Worm (Caenorhabditis elegans): Measurements from ENCODE around the gene Y37D8A.8.

Y37D8A.8 gene

DNA sequence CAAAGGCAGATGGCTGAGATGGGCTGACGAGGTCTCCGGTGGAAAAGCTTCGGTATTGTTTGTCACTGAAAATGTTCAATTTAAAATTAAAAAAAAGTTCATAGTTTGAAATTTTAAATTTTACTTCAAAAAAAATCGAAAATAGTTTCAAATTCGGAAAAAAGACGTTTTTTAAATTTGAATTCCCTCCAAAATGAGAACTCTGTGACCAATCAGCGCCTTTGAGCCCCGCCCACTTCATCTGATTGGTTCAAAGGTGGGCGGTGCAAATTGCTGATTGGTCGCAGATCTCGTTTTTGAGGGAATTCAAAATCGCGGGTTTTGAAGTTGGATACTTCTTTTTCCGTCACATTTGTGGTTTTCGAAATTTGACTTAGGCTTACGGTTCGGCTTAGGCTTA is 26.4 kb upstream of the Y37D8A.8 start:
- TF ChIP-seq T22C8.4 (GFP tag; IDR thresholded peaks at IDR 0.05) (no peak), ztf-23 (GFP tag; IDR thresholded peaks at IDR 0.05) (no peak), med-1 (GFP tag; optimal IDR thresholded peaks at IDR 0.05; ENCODE audit: insufficient read depth) (no peak), cog-1 (tag; optimal IDR thresholded peaks at IDR 0.05) (no peak), klf-2 (GFP tag; conservative IDR thresholded peaks at IDR 0.05) (no peak), flt-1 (GFP tag; IDR thresholded peaks at IDR 0.05) (no peak), tab-1 (GFP tag; IDR thresholded peaks at IDR 0.05) (no peak), ztf-29 (GFP tag; IDR thresholded peaks at IDR 0.05) (no peak), ref-1 (GFP tag; conservative IDR thresholded peaks at IDR 0.05) (no peak)

DNA sequence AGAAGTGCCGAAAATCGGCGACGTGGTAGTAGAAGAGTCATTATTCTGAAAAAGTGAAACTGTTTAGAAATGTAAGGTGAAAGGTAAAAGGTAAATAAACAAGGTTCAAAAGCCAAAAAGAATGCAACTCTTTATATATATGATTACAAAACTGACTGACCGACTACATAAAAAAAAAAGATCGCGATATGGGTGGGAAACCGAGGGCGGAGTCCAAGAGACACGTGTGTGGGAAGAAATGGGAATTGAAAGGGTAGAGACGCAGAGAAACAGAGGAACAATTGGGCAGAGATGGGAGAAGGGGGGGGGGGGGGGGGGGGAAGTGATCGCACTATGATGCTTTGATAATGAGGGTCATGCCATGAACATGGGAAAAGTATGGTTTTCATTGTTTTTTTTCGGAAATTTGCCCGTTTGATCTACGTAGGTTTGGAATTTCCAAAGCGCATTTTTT is 25.8 kb upstream of the Y37D8A.8 start, which contains the start of gene Y37D8A.4:
Gene Y37D8A.4, minus strand, starts transcription at position 51 of the 454 bp plus-strand sequence.
- TF ChIP-seq ref-1 (GFP tag; conservative IDR thresholded peaks at IDR 0.05) (no peak), med-1 (GFP tag; optimal IDR thresholded peaks at IDR 0.05; ENCODE audit: insufficient read depth) (no peak), T22C8.4 (GFP tag; IDR thresholded peaks at IDR 0.05) (no peak), ztf-29 (GFP tag; IDR thresholded peaks at IDR 0.05) (no peak), tab-1 (GFP tag; IDR thresholded peaks at IDR 0.05) (no peak), ztf-23 (GFP tag; IDR thresholded peaks at IDR 0.05) (no peak), cog-1 (tag; optimal IDR thresholded peaks at IDR 0.05) (no peak), flt-1 (GFP tag; IDR thresholded peaks at IDR 0.05) (no peak), klf-2 (GFP tag; conservative IDR thresholded peaks at IDR 0.05) (no peak)

DNA sequence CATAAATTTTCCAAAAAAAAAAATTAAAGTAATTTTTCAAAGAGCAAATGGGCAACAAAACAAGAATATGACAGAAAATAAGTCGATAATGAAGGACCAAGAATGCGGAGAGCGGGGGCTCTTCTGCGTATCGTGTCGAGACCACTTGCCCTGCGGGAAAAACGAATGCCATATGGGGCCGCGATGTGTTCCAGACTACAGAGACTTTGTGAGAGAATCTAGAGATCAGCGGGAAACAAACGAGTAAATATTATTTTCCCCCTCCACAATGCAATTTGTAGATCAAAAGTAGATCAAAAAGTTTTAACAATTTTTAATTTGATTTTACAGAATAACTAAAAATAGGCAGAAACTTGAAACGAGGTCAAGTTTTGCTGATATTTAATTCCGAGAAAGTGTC is 24.5 kb upstream of the Y37D8A.8 start:
- no peak for TF ChIP-seq med-1 (GFP tag; optimal IDR thresholded peaks at IDR 0.05; ENCODE audit: insufficient read depth)
- TF ChIP-seq flt-1 (GFP tag; IDR thresholded peaks at IDR 0.05): no peak
- no peak for TF ChIP-seq cog-1 (tag; optimal IDR thresholded peaks at IDR 0.05)
- TF ChIP-seq tab-1 (GFP tag; IDR thresholded peaks at IDR 0.05): no peak
- no peak for TF ChIP-seq ref-1 (GFP tag; conservative IDR thresholded peaks at IDR 0.05)
- TF ChIP-seq ztf-29 (GFP tag; IDR thresholded peaks at IDR 0.05): no peak
- TF ChIP-seq ztf-23 (GFP tag; IDR thresholded peaks at IDR 0.05): no peak
- no peak for TF ChIP-seq T22C8.4 (GFP tag; IDR thresholded peaks at IDR 0.05)
- TF ChIP-seq klf-2 (GFP tag; conservative IDR thresholded peaks at IDR 0.05): no peak

DNA sequence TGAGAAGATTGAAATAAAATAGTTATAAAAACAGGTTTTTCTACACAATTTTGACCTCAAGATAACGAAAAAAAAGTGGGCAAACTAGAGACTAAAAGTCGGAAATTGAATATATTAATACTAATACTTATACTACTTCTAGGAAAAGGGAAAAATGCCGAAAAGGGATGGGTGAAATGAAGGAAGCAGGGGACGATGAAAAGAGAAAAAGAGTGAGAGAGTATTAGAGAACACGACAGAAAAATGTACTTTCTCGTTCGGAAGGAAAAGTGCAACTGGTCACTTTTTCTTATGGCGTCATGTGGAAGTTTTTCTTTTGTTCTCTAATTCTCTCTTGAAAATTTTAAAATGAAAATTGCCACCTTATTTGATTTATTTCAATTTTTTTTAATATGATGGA is 23.4 kb upstream of the Y37D8A.8 start:
- TF ChIP-seq ztf-23 (GFP tag; IDR thresholded peaks at IDR 0.05) (no peak), flt-1 (GFP tag; IDR thresholded peaks at IDR 0.05) (no peak), tab-1 (GFP tag; IDR thresholded peaks at IDR 0.05) (no peak)

DNA sequence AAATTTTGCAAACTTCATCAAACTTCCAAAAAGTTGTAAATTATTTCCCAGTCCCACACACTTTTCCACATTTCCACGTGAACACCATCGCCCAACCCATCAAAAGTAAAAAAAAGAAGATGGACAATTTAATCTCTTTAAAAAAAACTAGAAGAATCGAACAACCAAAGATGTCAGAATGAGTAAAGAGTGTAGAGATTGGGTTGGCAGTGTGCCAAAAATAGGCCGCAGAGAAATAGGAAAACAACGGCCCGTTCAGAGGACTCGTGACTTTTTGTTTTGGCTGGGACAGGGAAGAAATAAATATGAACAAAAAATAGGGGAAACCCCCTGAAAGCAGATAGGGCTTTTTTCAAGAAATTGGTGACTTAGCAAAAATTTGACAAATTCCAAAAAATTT is 21.9 kb upstream of the Y37D8A.8 start:
- no peak for TF ChIP-seq med-1 (GFP tag; optimal IDR thresholded peaks at IDR 0.05; ENCODE audit: insufficient read depth)
- TF ChIP-seq cog-1 (tag; optimal IDR thresholded peaks at IDR 0.05): no peak
- TF ChIP-seq T22C8.4 (GFP tag; IDR thresholded peaks at IDR 0.05): no peak
- TF ChIP-seq ztf-29 (GFP tag; IDR thresholded peaks at IDR 0.05): no peak
- TF ChIP-seq tab-1 (GFP tag; IDR thresholded peaks at IDR 0.05): no peak
- TF ChIP-seq ztf-23 (GFP tag; IDR thresholded peaks at IDR 0.05): no peak
- TF ChIP-seq klf-2 (GFP tag; conservative IDR thresholded peaks at IDR 0.05): no peak
- no peak for TF ChIP-seq flt-1 (GFP tag; IDR thresholded peaks at IDR 0.05)
- no peak for TF ChIP-seq ref-1 (GFP tag; conservative IDR thresholded peaks at IDR 0.05)

DNA sequence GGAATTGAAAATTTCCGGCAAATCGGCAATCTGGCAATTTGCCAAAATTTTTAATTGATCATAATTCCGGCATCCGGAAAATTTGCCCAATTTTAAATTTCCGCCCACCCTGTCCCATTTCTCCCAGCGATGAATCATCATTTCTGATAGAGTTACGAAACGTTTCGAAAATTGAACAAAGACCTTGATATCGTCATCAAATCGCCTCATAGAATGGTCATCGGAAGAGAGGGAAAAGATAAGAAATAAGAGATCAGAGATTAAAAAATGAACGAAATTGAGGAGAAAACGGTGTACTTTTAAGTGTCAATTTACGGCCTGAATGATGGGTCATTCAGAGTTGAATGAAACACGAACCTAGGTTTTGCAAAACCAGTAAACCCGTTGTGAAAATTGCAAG is 17.1 kb upstream of the Y37D8A.8 start:
- TF ChIP-seq T22C8.4 (GFP tag; IDR thresholded peaks at IDR 0.05) (no peak), ztf-23 (GFP tag; IDR thresholded peaks at IDR 0.05) (no peak), med-1 (GFP tag; optimal IDR thresholded peaks at IDR 0.05; ENCODE audit: insufficient read depth) (no peak), ztf-29 (GFP tag; IDR thresholded peaks at IDR 0.05) (no peak), flt-1 (GFP tag; IDR thresholded peaks at IDR 0.05) (no peak), cog-1 (tag; optimal IDR thresholded peaks at IDR 0.05) (no peak), tab-1 (GFP tag; IDR thresholded peaks at IDR 0.05) (no peak), ref-1 (GFP tag; conservative IDR thresholded peaks at IDR 0.05) (no peak), klf-2 (GFP tag; conservative IDR thresholded peaks at IDR 0.05) (no peak)

DNA sequence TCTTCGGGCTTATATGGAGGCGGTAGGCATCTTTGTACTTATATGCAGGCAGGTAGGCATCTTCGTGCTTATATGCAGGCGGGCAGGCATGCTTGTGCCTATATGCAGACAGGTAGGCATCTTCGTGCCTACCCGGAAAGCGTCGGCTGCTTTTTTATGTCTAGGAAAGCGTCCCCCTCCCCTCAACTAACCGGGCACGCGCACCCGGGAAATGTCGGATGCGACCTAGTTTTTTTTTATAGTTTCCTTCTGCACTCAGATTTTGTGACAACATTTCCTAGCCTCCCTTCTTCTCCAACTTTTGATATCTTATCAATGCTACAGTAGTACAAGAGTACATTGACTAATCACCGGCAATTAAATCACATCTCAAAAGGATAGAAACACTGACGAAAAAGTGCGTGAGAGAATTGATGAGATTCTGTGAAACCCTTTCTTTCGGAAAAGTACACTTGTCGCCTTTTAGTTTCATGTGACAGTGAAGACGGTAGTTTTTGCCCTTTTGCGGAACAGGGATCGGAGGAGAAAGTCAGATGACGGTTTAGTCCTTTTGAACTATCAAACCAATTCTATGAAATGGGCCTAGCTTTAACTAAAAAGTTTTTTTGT is 15.7 kb upstream of the Y37D8A.8 start:
- TF ChIP-seq klf-2 (GFP tag; conservative IDR thresholded peaks at IDR 0.05): no peak
- no peak for TF ChIP-seq T22C8.4 (GFP tag; IDR thresholded peaks at IDR 0.05)
- TF ChIP-seq ref-1 (GFP tag; conservative IDR thresholded peaks at IDR 0.05): no peak
- TF ChIP-seq flt-1 (GFP tag; IDR thresholded peaks at IDR 0.05): no peak
- no peak for TF ChIP-seq cog-1 (tag; optimal IDR thresholded peaks at IDR 0.05)
- no peak for TF ChIP-seq ztf-23 (GFP tag; IDR thresholded peaks at IDR 0.05)
- TF ChIP-seq med-1 (GFP tag; optimal IDR thresholded peaks at IDR 0.05; ENCODE audit: insufficient read depth): no peak
- no peak for TF ChIP-seq ztf-29 (GFP tag; IDR thresholded peaks at IDR 0.05)

DNA sequence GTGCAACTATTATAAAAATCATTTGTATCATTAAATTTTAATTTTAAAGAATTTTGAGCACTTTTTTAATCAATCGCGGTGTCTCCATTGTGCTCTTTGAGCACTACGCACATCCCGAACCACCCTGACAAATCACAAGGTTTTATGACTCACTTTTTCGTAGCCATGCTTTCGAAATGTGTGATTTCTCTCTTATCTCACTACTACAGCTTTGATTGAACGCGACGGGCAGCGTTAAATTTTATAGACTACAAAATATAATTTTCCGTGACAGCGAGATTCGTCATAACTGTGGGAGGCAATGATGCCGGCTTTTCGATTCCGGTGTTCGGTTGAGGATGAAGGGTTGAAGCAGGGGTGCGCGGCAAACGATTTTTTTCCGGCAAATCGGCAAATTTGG is 15.1 kb upstream of the Y37D8A.8 start:
- TF ChIP-seq flt-1 (GFP tag; IDR thresholded peaks at IDR 0.05): no peak
- no peak for TF ChIP-seq ztf-29 (GFP tag; IDR thresholded peaks at IDR 0.05)
- TF ChIP-seq T22C8.4 (GFP tag; IDR thresholded peaks at IDR 0.05): no peak
- TF ChIP-seq tab-1 (GFP tag; IDR thresholded peaks at IDR 0.05): no peak
- no peak for TF ChIP-seq klf-2 (GFP tag; conservative IDR thresholded peaks at IDR 0.05)
- TF ChIP-seq ref-1 (GFP tag; conservative IDR thresholded peaks at IDR 0.05): no peak
- TF ChIP-seq ztf-23 (GFP tag; IDR thresholded peaks at IDR 0.05): no peak
- no peak for TF ChIP-seq med-1 (GFP tag; optimal IDR thresholded peaks at IDR 0.05; ENCODE audit: insufficient read depth)
- TF ChIP-seq cog-1 (tag; optimal IDR thresholded peaks at IDR 0.05): no peak

DNA sequence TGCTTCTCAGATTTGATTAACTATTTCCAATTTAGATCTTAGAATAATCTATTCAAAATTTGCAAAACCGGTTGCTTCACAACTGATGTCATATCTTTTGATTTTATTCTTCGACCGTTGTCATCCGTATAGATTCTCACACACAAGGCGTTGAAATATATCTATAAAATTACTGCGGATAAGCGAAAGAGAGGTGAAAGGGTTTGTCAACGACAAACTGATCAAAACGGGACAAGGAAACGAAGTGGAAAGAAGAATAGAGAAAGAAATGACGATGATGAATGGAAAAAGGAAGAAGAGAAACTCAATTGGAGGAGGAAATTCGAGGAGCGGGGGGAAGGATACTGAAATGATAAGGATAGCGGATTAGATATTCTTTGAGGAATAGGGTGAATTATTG is 13.7 kb upstream of the Y37D8A.8 start:
- TF ChIP-seq flt-1 (GFP tag; IDR thresholded peaks at IDR 0.05) (no peak), ztf-23 (GFP tag; IDR thresholded peaks at IDR 0.05) (no peak), cog-1 (tag; optimal IDR thresholded peaks at IDR 0.05) (no peak)

DNA sequence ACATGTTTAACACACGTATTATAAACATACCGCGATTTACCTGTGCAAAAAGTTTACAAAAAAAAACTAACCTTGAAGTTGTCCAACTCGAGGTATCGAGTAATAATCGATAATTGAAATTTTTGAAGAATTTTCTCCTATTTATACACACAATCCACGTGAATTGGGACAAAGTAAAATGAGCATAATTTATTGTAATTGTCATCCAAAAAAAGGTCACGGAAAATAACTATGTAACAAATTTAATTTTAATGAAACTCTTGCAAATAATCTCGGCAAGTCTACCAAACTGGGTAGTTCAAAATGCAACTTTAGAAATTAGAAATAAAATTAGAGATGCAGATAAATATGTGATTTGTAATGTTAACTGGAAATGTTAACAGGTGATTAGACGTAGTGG is 9.4 kb upstream of the Y37D8A.8 start, which contains the start of gene Y37D8A.5:
Gene Y37D8A.5, minus strand, starts transcription at position 101 of the 400 bp plus-strand sequence.
- no peak for TF ChIP-seq ref-1 (GFP tag; conservative IDR thresholded peaks at IDR 0.05)
- TF ChIP-seq klf-2 (GFP tag; conservative IDR thresholded peaks at IDR 0.05): no peak

Measured in whole organism, midembryonic.